Worm (Caenorhabditis elegans): Measurements from ENCODE around the gene Y59A8B.24.

The Y59A8B.24 gene

DNA sequence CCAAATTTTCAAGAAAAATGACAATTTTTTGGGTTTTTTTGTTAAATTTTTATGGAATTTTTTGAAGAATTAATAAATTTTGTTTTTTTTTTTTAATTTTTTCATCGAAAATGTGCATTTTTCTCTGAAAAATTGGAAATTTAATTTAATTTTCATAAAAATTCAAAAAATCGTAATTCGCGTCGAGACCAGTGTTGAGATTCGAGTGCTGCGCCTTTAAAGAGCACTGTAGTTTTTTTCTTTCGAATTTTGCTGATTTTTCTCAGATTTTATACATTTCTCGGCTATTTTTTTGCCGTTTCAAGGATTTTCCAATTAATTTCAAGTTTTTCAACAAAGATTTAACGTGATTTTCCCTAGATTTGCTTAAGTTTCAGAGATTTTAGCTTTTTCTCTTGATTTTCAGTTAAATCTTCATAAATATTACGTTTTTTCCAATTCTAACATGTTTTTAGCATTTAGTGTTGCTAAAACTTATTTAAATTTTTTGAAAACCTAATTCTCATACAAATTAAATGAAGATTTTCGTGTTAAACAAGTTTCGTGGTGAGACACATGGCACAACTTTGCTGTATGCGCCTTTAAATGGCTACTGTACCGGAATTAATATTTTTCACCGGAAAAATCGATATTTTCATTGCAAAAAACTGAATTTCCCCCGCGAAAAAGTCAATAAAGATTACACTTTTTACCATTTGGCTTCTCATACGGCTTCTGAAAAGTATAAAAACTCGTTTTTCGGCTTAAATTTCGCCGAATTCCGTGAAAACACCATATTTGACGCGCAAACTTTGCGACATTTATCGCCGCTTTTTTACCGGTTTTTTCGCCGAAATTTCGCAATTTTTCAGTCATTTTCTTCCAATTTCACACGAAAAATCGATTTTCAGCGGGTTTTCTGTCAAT lies 27.4 kb upstream of the Y59A8B.24 start, which contains the start of gene usp-50:
TSS of gene usp-50 (plus strand) at position 822 of the 906 bp plus-strand sequence.
- TF ChIP-seq lin-38 (GFP tag; IDR thresholded peaks at IDR 0.05): peak; percentile 25; the same call in 1 of the 2 replicates

DNA sequence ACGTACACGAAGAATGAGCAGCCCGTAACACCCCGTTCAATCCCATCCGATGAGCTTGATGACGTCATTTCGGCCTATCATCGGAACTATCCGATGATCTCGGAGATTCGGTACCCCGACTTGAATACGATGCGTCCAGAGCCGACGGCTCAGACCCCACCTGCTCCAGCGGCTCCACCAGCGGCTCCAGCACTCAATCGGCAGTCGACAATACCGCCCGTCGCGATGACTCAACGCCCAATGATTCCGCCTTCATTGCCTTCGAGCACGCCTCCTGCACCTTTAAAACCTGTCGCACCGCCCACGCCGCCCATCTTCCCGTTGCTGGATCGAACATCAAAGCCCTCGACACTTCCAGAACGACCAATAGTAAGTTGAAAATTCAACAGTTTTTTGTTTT lies 23.6 kb upstream of the Y59A8B.24 start:
- TF ChIP-seq dmd-9 (GFP tag; IDR thresholded peaks at IDR 0.05) (no peak), aha-1 (tag) (peak; percentile 81), Y75B8A.6 (GFP tag; IDR thresholded peaks at IDR 0.05) (no peak), nhr-102 (tag; optimal IDR thresholded peaks at IDR 0.05) (no peak), mdl-1 (tag; optimal IDR thresholded peaks at IDR 0.05) (no peak), snpc-4 (tag; optimal IDR thresholded peaks at IDR 0.05) (no peak), mep-1 (tag; optimal IDR thresholded peaks at IDR 0.05) (no peak), lim-7 (GFP tag; IDR thresholded peaks at IDR 0.05) (no peak), mes-2 (tag; optimal IDR thresholded peaks at IDR 0.05; ENCODE audit: poor library complexity, severe bottlenecking) (no peak), set-16 (GFP tag; IDR thresholded peaks at IDR 0.05) (peak; percentile 89)

DNA sequence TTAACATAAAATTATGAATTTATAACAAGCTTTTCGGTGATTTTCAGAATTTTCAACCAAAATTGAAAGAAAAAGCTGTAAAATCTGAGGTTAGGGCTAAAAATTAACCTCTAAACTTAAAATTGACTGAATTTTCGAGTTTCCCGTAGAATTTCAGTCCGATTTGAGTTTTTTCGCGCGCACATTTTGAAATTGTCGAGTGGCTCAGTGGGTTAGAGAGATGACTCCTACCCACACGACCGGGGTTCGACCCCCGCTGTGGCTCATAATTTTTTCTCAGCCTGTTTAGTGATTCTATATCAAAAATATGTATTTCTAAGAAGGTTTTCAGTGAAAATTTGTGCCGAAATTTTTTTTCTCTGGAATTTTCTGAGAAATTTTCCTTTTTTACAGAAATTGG lies 20.0 kb upstream of the Y59A8B.24 start:
- TF ChIP-seq daf-16 (GFP tag; optimal IDR thresholded peaks at IDR 0.05) (no peak), daf-16 (tag; optimal IDR thresholded peaks at IDR 0.05) (no peak), T26A8.4 (GFP tag; IDR thresholded peaks at IDR 0.05) (no peak), nhr-42 (GFP tag; IDR thresholded peaks at IDR 0.05) (no peak), ama-1 (optimal IDR thresholded peaks at IDR 0.05) (no peak), zip-2 (tag; optimal IDR thresholded peaks at IDR 0.05) (no peak), dmd-9 (GFP tag; IDR thresholded peaks at IDR 0.05) (no peak), nhr-102 (tag; optimal IDR thresholded peaks at IDR 0.05) (no peak), aha-1 (tag) (no peak), dve-1 (tag; optimal IDR thresholded peaks at IDR 0.05; ENCODE audit: insufficient read depth) (no peak), F26F4.8 (GFP tag; conservative IDR thresholded peaks at IDR 0.05) (no peak), ctbp-1 (GFP tag; IDR thresholded peaks at IDR 0.05) (no peak), ztf-7 (tag; optimal IDR thresholded peaks at IDR 0.05) (no peak), php-3 (GFP tag; IDR thresholded peaks at IDR 0.05) (no peak), lin-15B (tag; optimal IDR thresholded peaks at IDR 0.05) (no peak), ceh-32 (tag; optimal IDR thresholded peaks at IDR 0.05; ENCODE audit: poor library complexity) (no peak), dmd-6 (GFP tag; IDR thresholded peaks at IDR 0.05) (no peak), gei-8 (GFP tag; optimal IDR thresholded peaks at IDR 0.05) (no peak), lin-13 (GFP tag; optimal IDR thresholded peaks at IDR 0.05) (no peak), pha-4 (GFP tag; IDR thresholded peaks at IDR 0.05) (no peak), pha-4 (tag; optimal IDR thresholded peaks at IDR 0.05) (no peak)

DNA sequence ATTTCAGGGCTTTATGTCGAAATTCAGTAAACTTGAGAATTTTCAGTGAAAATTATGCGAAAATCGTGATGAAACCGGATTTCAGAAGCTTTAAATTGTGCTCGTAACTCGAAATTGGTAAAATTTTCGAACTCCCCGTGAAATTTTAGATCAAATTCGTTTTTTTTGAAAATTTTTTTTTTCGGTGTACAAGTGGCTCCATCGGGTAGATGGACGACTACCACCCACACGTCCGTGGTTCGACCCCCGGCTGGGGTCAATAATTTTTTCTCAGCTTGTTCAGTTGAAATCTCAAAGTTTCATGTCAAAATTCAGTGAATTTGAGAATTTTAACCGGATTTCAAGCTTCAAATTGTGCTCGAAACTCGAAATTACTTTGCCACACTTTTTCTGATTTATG lies 15.9 kb upstream of the Y59A8B.24 start:
- TF ChIP-seq ces-1 (GFP tag; optimal IDR thresholded peaks at IDR 0.05): no peak
- no peak for TF ChIP-seq nhr-28 (tag; optimal IDR thresholded peaks at IDR 0.05)
- peak; percentile 16 for TF ChIP-seq mes-2 (tag; optimal IDR thresholded peaks at IDR 0.05; ENCODE audit: poor library complexity, severe bottlenecking)
- peak; percentile 32; the same call in 1 of the 2 replicates for TF ChIP-seq T26A8.4 (GFP tag; IDR thresholded peaks at IDR 0.05)

DNA sequence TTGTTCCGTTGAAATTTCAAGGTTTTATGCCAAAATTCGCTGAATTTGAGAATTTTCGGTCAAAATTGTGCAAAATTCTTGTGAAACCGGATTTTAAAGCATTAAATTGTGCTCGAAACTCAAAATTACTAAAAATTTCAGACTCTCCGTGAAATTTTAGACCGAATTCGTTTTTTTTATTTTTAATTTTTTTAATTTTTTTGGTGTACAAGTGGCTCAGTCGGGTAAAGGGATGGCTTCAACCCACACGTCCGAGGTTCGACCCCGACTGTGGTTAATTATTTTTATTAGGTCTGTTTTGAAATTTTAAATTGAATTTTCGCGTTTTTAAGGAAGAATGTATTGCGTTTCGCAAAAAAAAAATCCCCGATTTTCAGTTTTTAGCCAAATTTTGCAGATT lies 12.8 kb upstream of the Y59A8B.24 start:
- TF ChIP-seq nhr-48 (tag; optimal IDR thresholded peaks at IDR 0.05): no peak
- TF ChIP-seq duxl-1 (tag; optimal IDR thresholded peaks at IDR 0.05; ENCODE audit: poor library complexity): no peak
- TF ChIP-seq nhr-10 (tag; optimal IDR thresholded peaks at IDR 0.05): no peak
- TF ChIP-seq lir-3 (tag; optimal IDR thresholded peaks at IDR 0.05): no peak
- TF ChIP-seq lin-13 (GFP tag; optimal IDR thresholded peaks at IDR 0.05): no peak
- TF ChIP-seq ctbp-1 (GFP tag; IDR thresholded peaks at IDR 0.05): no peak
- no peak for TF ChIP-seq F37D6.2 (tag; optimal IDR thresholded peaks at IDR 0.05)
- TF ChIP-seq ceh-20 (GFP tag; IDR thresholded peaks at IDR 0.05): no peak
- no peak for TF ChIP-seq arid-1 (GFP tag; conservative IDR thresholded peaks at IDR 0.05)
- no peak for TF ChIP-seq nhr-237 (tag; optimal IDR thresholded peaks at IDR 0.05)
- TF ChIP-seq saeg-2 (GFP tag; IDR thresholded peaks at IDR 0.05): no peak
- TF ChIP-seq nhr-25 (tag; optimal IDR thresholded peaks at IDR 0.05; ENCODE audit: borderline replicate concordance, insufficient read depth): no peak
- TF ChIP-seq ztf-7 (tag; optimal IDR thresholded peaks at IDR 0.05): no peak
